Worm (Caenorhabditis elegans): ENCODE data around the gene Y73C8C.3.

DNA sequence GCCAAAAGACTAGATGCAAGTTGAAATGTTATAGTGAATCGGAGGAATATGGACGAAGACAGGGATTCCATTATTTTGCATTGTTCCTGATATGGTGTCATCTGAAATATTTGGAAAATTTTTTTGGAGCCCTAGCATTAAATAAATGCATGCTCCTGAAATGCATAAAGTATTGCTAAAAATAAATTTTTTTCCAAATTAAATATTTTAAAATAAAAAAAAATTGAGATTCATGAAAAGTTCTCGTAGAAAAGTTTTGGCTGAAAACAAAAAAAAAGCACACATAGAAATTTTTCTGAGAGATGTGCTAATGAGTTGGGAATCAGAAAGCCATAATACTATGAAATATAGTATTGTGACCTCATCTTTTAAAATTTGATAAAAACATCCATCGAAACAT, 40.0 kb downstream of the Y73C8C.3 start, which contains the start of gene srab-7:
- TF ChIP-seq fos-1 (tag; optimal IDR thresholded peaks at IDR 0.05), result no peak
- no peak for TF ChIP-seq unc-62 (GFP tag; optimal IDR thresholded peaks at IDR 0.05)
- TF ChIP-seq nhr-237 (tag; optimal IDR thresholded peaks at IDR 0.05), result no peak
- TF ChIP-seq blmp-1 (tag; optimal IDR thresholded peaks at IDR 0.05; ENCODE audit: insufficient read depth), result no peak
- TF ChIP-seq ceh-16 (tag; optimal IDR thresholded peaks at IDR 0.05), result no peak
- no peak for TF ChIP-seq lin-13 (GFP tag; optimal IDR thresholded peaks at IDR 0.05)
- no peak for TF ChIP-seq nhr-23 (tag; optimal IDR thresholded peaks at IDR 0.05)
- no peak for TF ChIP-seq ztf-11 (tag; optimal IDR thresholded peaks at IDR 0.05)

All from whole organism, L2 larva.